Worm (Caenorhabditis elegans) whole organism, L3 larva: Measurements from ENCODE around the gene C04F5.8.

Source experiments
- aly-2 ChIP-seq: fragments of 150-350 bp; optimal IDR thresholded peaks from 2 replicates; lab custom pipeline; 2014; ENCODE audit warnings: missing biosample characterization, missing genetic modification characterization
- ama-1 ChIP-seq: fragments of 150-350 bp; optimal IDR thresholded peaks from 2 replicates; lab custom pipeline; 2018
- ceh-9 ChIP-seq: sonication (generic microtip); optimal IDR thresholded peaks from 2 replicates; lab custom pipeline; 2018; ENCODE audit warnings: missing biosample characterization, missing genetic modification characterization
- egl-5 ChIP-seq: fragments of 150-350 bp; optimal IDR thresholded peaks from 2 replicates; lab custom pipeline; 2017; ENCODE audit warnings: missing biosample characterization, missing genetic modification reagents, missing genetic modification characterization, inconsistent platforms
- elt-1 ChIP-seq: fragments of 150-350 bp; optimal IDR thresholded peaks from 2 replicates; lab custom pipeline; 2014; ENCODE audit warnings: missing biosample characterization, missing genetic modification characterization
- fkh-10 ChIP-seq: sonication (generic microtip); optimal IDR thresholded peaks from 2 replicates; lab custom pipeline; 2017; ENCODE audit warnings: missing biosample characterization, missing genetic modification reagents, missing genetic modification characterization
- jun-1 ChIP-seq: fragments of 150-350 bp; optimal IDR thresholded peaks from 2 replicates; lab custom pipeline; 2014; ENCODE audit warnings: missing biosample characterization, missing genetic modification reagents, missing genetic modification characterization
- lin-39 ChIP-seq: fragments of 150-350 bp; optimal IDR thresholded peaks from 2 replicates; lab custom pipeline; 2018; ENCODE audit warnings: missing biosample characterization, missing genetic modification reagents, missing genetic modification characterization
- nfya-1 ChIP-seq: sonication (generic microtip); optimal IDR thresholded peaks from 2 replicates; lab custom pipeline; 2017; ENCODE audit warnings: missing genetic modification characterization, mild to moderate bottlenecking, missing compliant biosample characterization, antibody characterized with exemption, moderate library complexity; ENCODE audit not compliant: insufficient read depth
- nhr-11 ChIP-seq: fragments of 150-350 bp; optimal IDR thresholded peaks from 2 replicates; lab custom pipeline; 2014; ENCODE audit warnings: missing biosample characterization, missing genetic modification characterization
- nhr-12 ChIP-seq: fragments of 150-350 bp; optimal IDR thresholded peaks from 2 replicates; lab custom pipeline; 2014; ENCODE audit warnings: missing biosample characterization, missing genetic modification characterization
- nhr-23 ChIP-seq: fragments of 150-350 bp; optimal IDR thresholded peaks from 2 replicates; lab custom pipeline; 2014; ENCODE audit warnings: missing biosample characterization, missing genetic modification reagents, missing genetic modification characterization
- nhr-237 ChIP-seq: fragments of 150-350 bp; optimal IDR thresholded peaks from 2 replicates; lab custom pipeline; 2014; ENCODE audit warnings: missing biosample characterization, missing genetic modification characterization
- nhr-25 ChIP-seq: sonication (generic microtip); optimal IDR thresholded peaks from 2 replicates; lab custom pipeline; 2017; ENCODE audit warnings: missing biosample characterization, missing genetic modification characterization
- nhr-28 ChIP-seq: fragments of 150-350 bp; optimal IDR thresholded peaks from 2 replicates; lab custom pipeline; 2014; ENCODE audit warnings: missing biosample characterization, missing genetic modification characterization
- nhr-43 ChIP-seq: sonication (generic microtip); optimal IDR thresholded peaks from 2 replicates; lab custom pipeline; 2016; ENCODE audit warnings: mild to moderate bottlenecking, missing genetic modification characterization, missing compliant biosample characterization; ENCODE audit not compliant: poor library complexity, severe bottlenecking
- nhr-67 ChIP-seq: fragments of 150-350 bp; optimal IDR thresholded peaks from 2 replicates; lab custom pipeline; 2014; ENCODE audit warnings: missing biosample characterization, missing genetic modification characterization
- nhr-77 ChIP-seq: fragments of 150-350 bp; optimal IDR thresholded peaks from 2 replicates; lab custom pipeline; 2014; ENCODE audit warnings: missing biosample characterization, missing genetic modification characterization
- sea-2 ChIP-seq: fragments of 150-350 bp; sonication (generic microtip); optimal IDR thresholded peaks from 4 replicates; lab custom pipeline; 2014; ENCODE audit warnings: missing biosample characterization, missing genetic modification reagents, missing genetic modification characterization
- skn-1 ChIP-seq: fragments of 150-350 bp; optimal IDR thresholded peaks from 2 replicates; lab custom pipeline; 2014; ENCODE audit warnings: missing biosample characterization, missing genetic modification characterization
- unc-39 ChIP-seq: sonication (generic microtip); optimal IDR thresholded peaks from 4 replicates; lab custom pipeline; 2017; ENCODE audit warnings: missing biosample characterization, missing genetic modification characterization
- ztf-11 ChIP-seq: fragments of 150-350 bp; optimal IDR thresholded peaks from 2 replicates; lab custom pipeline; 2014; ENCODE audit warnings: missing biosample characterization, missing genetic modification characterization

The C04F5.8 gene

ce11 chrV:5110684-5111083 lies 2.9 kb downstream of the C04F5.8 start, which contains the start of gene ugt-63:
Gene ugt-63 (minus strand): TSS chrV:5110772.
- TF ChIP-seq nhr-43 (peak; percentile 63), nhr-25 (no peak)

ce11 chrV:5107816-5108215 lies 5.7 kb downstream of the C04F5.8 start, which contains the start of gene srab-3:
Gene srab-3 (minus strand): TSS chrV:5107916.
- no peak for TF ChIP-seq sea-2
- no peak for TF ChIP-seq nhr-237
- TF ChIP-seq lin-39 (tag; lab: Kevin White, UChicago), result no peak
- TF ChIP-seq ama-1 (lab: Kevin White, UChicago), result no peak
- no peak for TF ChIP-seq ztf-11 (tag; lab: Kevin White, UChicago)

- no peak for TF ChIP-seq nhr-77
- no peak for TF ChIP-seq nhr-43
- no peak for TF ChIP-seq ceh-9 (tag; lab: Kevin White, UChicago)
- no peak for TF ChIP-seq jun-1 (tag; lab: Kevin White, UChicago)
- no peak for TF ChIP-seq nhr-11 (tag; lab: Kevin White, UChicago)
- TF ChIP-seq elt-1, result no peak
- TF ChIP-seq unc-39 (tag; lab: Kevin White, UChicago), result no peak
- TF ChIP-seq lin-39 (tag; lab: Kevin White, UChicago), result no peak
- no peak for TF ChIP-seq nfya-1 (tag; lab: Kevin White, UChicago)
- no peak for TF ChIP-seq skn-1 (tag; lab: Kevin White, UChicago)
- TF ChIP-seq nhr-25, result no peak
- TF ChIP-seq sea-2, result no peak
- TF ChIP-seq nhr-28 (tag; lab: Kevin White, UChicago), result no peak
Measured at ce11 chrV:5104934-5105333, 8.6 kb downstream of the C04F5.8 start, which contains the start of gene srab-2. Gene srab-2 (minus strand): TSS chrV:5105034.

DNA sequence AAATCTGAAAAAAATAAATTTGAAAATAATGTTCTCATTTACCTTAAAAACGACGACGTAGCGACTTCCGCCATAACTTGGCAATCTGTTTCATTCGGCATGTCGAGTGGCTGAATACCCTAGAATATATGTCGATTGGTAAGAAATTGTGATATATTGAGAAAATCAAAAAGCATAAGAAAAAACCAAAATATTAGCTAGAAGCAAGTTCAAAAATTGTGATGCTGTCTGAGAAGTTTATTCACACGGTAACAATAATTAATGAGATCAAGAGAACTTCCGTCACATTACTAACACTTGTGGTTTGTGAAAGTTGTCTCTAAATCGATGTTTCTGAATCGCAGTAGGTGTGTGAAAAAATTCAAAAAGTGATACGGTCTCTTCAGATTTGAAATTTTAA lies 11.5 kb downstream of the C04F5.8 start, which contains the start of gene srab-1:
srab-1 (minus strand) TSS at position 101 of the 400 bp plus-strand sequence.
- TF ChIP-seq nfya-1 (tag; lab: Kevin White, UChicago), result no peak
- no peak for TF ChIP-seq nhr-67 (tag; lab: Kevin White, UChicago)
- TF ChIP-seq ceh-9 (tag; lab: Kevin White, UChicago), result no peak

ce11 chrV:5098925-5099324 lies 14.6 kb downstream of the C04F5.8 start, which contains the start of gene unc-46:
Gene unc-46 (minus strand): TSS chrV:5099025.
- TF ChIP-seq nhr-25 (no peak), jun-1 (tag; lab: Kevin White, UChicago) (no peak), aly-2 (tag; lab: Kevin White, UChicago) (no peak), nhr-237 (no peak)

DNA sequence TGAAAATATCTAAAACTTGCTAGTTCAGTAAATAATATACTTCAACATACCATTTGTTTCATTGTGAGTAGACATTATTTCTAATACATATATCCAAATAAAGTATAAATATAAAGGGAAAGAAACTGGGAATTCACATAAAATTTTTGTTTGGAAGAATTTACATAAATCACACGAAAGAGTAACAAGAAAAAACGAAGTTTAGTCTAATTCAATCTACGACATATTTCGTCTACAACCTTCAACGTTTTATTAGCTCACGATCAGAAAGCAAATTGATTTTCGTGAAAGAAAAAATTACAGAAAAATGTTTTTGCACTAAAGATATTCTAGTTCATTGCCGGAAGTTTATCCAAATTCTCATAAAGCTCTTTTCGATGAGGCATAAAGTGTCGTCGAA lies 16.5 kb downstream of the C04F5.8 start, which contains the start of gene C04F5.2:
C04F5.2 (minus strand) TSS at position 101 of the 400 bp plus-strand sequence.
- no peak for TF ChIP-seq nhr-77
- TF ChIP-seq nhr-28 (tag; lab: Kevin White, UChicago), result no peak
- no peak for TF ChIP-seq ztf-11 (tag; lab: Kevin White, UChicago)
- no peak for TF ChIP-seq nhr-12 (tag; lab: Kevin White, UChicago)
- no peak for TF ChIP-seq elt-1
- TF ChIP-seq nhr-43, result no peak
- no peak for TF ChIP-seq lin-39 (tag; lab: Kevin White, UChicago)

DNA sequence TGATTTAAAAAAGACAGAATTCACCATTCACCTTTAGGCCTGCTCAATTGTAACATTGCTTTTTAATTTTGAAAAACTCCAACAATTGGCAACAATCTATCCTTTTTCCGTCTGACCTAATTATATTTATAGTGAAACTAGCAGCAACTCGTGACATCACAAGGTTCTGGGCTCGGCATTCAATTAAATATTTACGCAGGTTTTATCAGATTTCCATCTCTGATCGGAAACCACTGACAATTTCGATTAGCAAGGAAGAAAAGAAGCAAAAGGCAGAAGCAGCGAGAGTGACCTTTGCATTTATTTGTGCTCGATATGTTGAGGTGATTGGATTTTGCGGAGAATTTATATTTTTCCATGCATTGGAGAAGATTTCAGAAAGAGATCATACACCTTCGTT lies 23.2 kb downstream of the C04F5.8 start:
- TF ChIP-seq elt-1, result peak; percentile 18
- TF ChIP-seq egl-5 (tag; lab: Kevin White, UChicago), result no peak
- TF ChIP-seq ceh-9 (tag; lab: Kevin White, UChicago), result no peak
- peak; percentile 20 for TF ChIP-seq fkh-10 (GFP tag; lab: Kevin White, UChicago)

DNA sequence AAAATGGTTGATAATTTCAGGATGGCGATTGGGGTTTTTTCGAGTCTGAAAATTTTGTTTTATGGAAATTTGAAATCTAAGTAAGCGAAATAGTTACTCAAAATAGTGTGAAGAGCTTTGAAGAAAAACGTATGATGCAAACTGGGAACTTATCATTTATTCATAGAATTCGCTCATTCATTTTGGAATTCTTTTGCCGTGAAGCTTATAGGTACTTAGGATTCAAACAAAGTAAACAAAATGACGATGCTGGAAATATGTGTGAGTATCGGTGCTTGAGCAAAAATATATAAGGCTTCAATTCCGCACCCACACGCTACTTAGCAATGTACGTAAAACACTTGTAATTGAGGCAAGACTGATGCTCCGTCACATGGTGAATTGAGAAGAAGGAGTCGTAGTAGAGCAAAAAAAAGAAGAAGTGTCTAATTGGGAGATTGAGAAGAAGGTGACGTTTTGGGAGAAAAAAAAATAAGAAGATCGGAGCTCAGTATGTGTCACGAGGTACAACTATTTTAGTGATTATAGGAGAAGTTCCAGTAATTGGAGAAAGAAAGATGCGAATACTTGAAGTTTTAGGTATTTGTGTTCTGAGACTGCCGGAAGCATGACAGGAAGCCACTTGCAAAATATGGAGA lies 23.9 kb downstream of the C04F5.8 start, which contains the start of gene glb-32:
glb-32 (minus strand) TSS at position 51 of the 638 bp plus-strand sequence.
- TF ChIP-seq ama-1 (lab: Kevin White, UChicago), result no peak
- TF ChIP-seq nhr-23 (tag; lab: Kevin White, UChicago), result no peak

DNA sequence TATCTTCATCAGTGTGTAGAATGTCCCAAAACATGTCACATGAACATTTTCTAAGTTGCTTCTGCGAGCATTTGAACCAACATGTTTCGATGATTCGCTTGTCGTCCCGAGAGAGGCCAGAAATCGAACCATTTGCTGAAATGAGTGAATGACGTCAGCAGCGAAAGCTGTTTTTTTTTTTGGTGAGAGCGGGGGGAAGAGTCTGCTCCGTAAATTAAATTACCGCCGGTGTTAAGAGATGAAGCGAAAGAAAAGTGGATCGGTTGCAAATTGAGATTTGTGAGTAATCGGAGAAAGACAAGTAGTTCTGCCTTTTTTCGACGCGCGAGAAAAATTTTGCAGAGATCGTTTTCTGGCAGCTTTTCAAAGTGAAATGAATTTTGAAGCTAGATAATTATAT lies 25.2 kb downstream of the C04F5.8 start:
- no peak for TF ChIP-seq nhr-67 (tag; lab: Kevin White, UChicago)
- TF ChIP-seq nhr-12 (tag; lab: Kevin White, UChicago), result no peak
- TF ChIP-seq nhr-25, result no peak
